Worm (Caenorhabditis elegans) whole organism, L4 larva: Measurements from ENCODE around the gene slcf-1.
A peak's percentile ranks its signal among the peaks of the same experiment; 100 is the strongest.

Experiments
- T20F7.1 ChIP-seq: fragments of 200-800 bp; sonication (Bioruptor generic); optimal IDR thresholded peaks from 2 replicates; lab custom pipeline; 2018; ENCODE audit warnings: mild to moderate bottlenecking, missing genetic modification characterization, missing compliant biosample characterization
- arid-1 ChIP-seq: fragments of 200-800 bp; sonication (Bioruptor generic); conservative IDR thresholded peaks from 2 replicates; pipeline ENCODE4 v1.3.6; 2022; ENCODE audit warnings: missing genetic modification reagents, missing genetic modification characterization, missing compliant biosample characterization
- attf-4 ChIP-seq: sonication (generic microtip); optimal IDR thresholded peaks from 3 replicates; lab custom pipeline; 2017; ENCODE audit warnings: missing biosample characterization, missing genetic modification characterization
- ceh-32 ChIP-seq: sonication (generic microtip); optimal IDR thresholded peaks from 2 replicates; lab custom pipeline; 2016; ENCODE audit warnings: mild to moderate bottlenecking, missing genetic modification characterization, missing compliant biosample characterization; ENCODE audit not compliant: poor library complexity
- ctbp-1 ChIP-seq: fragments of 200-800 bp; sonication (Bioruptor generic); IDR thresholded peaks from 2 replicates; pipeline ENCODE4 v1.3.6; 2022; ENCODE audit warnings: missing genetic modification reagents, missing genetic modification characterization, missing compliant biosample characterization
- dmd-6 ChIP-seq: fragments of 200-800 bp; sonication (Bioruptor generic); IDR thresholded peaks from 2 replicates; pipeline ENCODE4 v1.3.6; 2022; ENCODE audit warnings: missing genetic modification reagents, missing genetic modification characterization, missing compliant biosample characterization
- dpl-1 ChIP-seq: fragments of 150-350 bp; optimal IDR thresholded peaks from 2 replicates; lab custom pipeline; 2014; ENCODE audit warnings: missing biosample characterization, missing genetic modification reagents, missing genetic modification characterization
- duxl-1 ChIP-seq: sonication (generic microtip); optimal IDR thresholded peaks from 2 replicates; lab custom pipeline; 2016; ENCODE audit warnings: mild to moderate bottlenecking, missing genetic modification characterization, moderate library complexity, missing compliant biosample characterization; ENCODE audit not compliant: poor library complexity
- egl-27 ChIP-seq: sonication (generic microtip); optimal IDR thresholded peaks from 3 replicates; lab custom pipeline; 2017; ENCODE audit warnings: missing biosample characterization, missing genetic modification reagents, missing genetic modification characterization
- fkh-10 ChIP-seq: fragments of 150-350 bp; optimal IDR thresholded peaks from 2 replicates; lab custom pipeline; 2014; ENCODE audit warnings: missing biosample characterization, missing genetic modification reagents, missing genetic modification characterization
- gei-8 ChIP-seq: fragments of 200-800 bp; sonication (Bioruptor generic); optimal IDR thresholded peaks from 2 replicates; lab custom pipeline; 2018; ENCODE audit warnings: mild to moderate bottlenecking, missing genetic modification characterization, missing compliant biosample characterization
- hlh-30 ChIP-seq: sonication (generic microtip); optimal IDR thresholded peaks from 2 replicates; lab custom pipeline; 2017; ENCODE audit warnings: antibody characterized with exemption, mild to moderate bottlenecking, missing genetic modification characterization, missing compliant biosample characterization; ENCODE audit not compliant: insufficient read depth
- hmg-1.1 ChIP-seq: fragments of 200-800 bp; sonication (Bioruptor generic); IDR thresholded peaks from 2 replicates; pipeline ENCODE4 v1.3.6; 2022; ENCODE audit warnings: missing genetic modification reagents, missing genetic modification characterization, missing compliant biosample characterization
- lin-39 ChIP-seq: fragments of 150-350 bp; optimal IDR thresholded peaks from 2 replicates; lab custom pipeline; 2014; ENCODE audit warnings: missing biosample characterization, missing genetic modification reagents, missing genetic modification characterization
- lir-3 ChIP-seq: sonication (generic microtip); optimal IDR thresholded peaks from 2 replicates; lab custom pipeline; 2016; ENCODE audit warnings: mild to moderate bottlenecking, missing genetic modification characterization, missing compliant biosample characterization
- lsy-2 ChIP-seq, 2 experiments: fragments of 150-350 bp in 1 of 2; sonication (generic microtip) in 1 of 2; optimal IDR thresholded peaks; 2 replicates each; lab custom pipeline; 2014 to 2017; ENCODE audit warnings: missing biosample characterization in 2 of 2, missing genetic modification characterization in 2 of 2
- madf-9 ChIP-seq: fragments of 200-800 bp; sonication (Bioruptor generic); conservative IDR thresholded peaks from 2 replicates; pipeline ENCODE4 v1.3.6; 2022; ENCODE audit warnings: missing genetic modification reagents, missing genetic modification characterization, missing compliant biosample characterization
- mdt-29 ChIP-seq: fragments of 200-800 bp; sonication (Bioruptor generic); IDR thresholded peaks from 2 replicates; pipeline ENCODE4 v1.3.6; 2022; ENCODE audit warnings: missing genetic modification reagents, missing genetic modification characterization, missing compliant biosample characterization
- mxl-2 ChIP-seq: fragments of 200-800 bp; sonication (Bioruptor generic); conservative IDR thresholded peaks from 2 replicates; pipeline ENCODE4 v1.3.6; 2022; ENCODE audit warnings: missing genetic modification reagents, missing genetic modification characterization, missing compliant biosample characterization
- nhr-10 ChIP-seq: fragments of 150-350 bp; optimal IDR thresholded peaks from 2 replicates; lab custom pipeline; 2014; ENCODE audit warnings: missing biosample characterization, missing genetic modification characterization
- nhr-25 ChIP-seq: sonication (generic microtip); optimal IDR thresholded peaks from 2 replicates; lab custom pipeline; 2017; ENCODE audit warnings: missing genetic modification characterization, mild to moderate bottlenecking, missing compliant biosample characterization, antibody characterized with exemption, moderate library complexity, borderline replicate concordance; ENCODE audit not compliant: insufficient read depth
- nhr-42 ChIP-seq: fragments of 200-800 bp; sonication (Bioruptor generic); IDR thresholded peaks from 2 replicates; pipeline ENCODE4 v1.3.6; 2022; ENCODE audit warnings: missing genetic modification characterization, missing compliant biosample characterization
- nhr-6 ChIP-seq: fragments of 150-350 bp; optimal IDR thresholded peaks from 2 replicates; lab custom pipeline; 2014; ENCODE audit warnings: missing biosample characterization, missing genetic modification characterization
- snpc-1.2 ChIP-seq: fragments of 200-800 bp; sonication (Bioruptor generic); IDR thresholded peaks from 2 replicates; pipeline ENCODE4 v1.3.6; 2022; ENCODE audit warnings: missing genetic modification reagents, missing genetic modification characterization, missing compliant biosample characterization
- snpc-4 ChIP-seq: fragments of 150-350 bp; optimal IDR thresholded peaks from 2 replicates; lab custom pipeline; 2014; ENCODE audit warnings: missing biosample characterization, missing genetic modification characterization
- spr-1 ChIP-seq: sonication (generic microtip); optimal IDR thresholded peaks from 2 replicates; lab custom pipeline; 2016; ENCODE audit warnings: mild to moderate bottlenecking, missing genetic modification characterization, missing compliant biosample characterization
- spr-3 ChIP-seq: fragments of 200-800 bp; sonication (Bioruptor generic); optimal IDR thresholded peaks from 2 replicates; lab custom pipeline; 2018; ENCODE audit warnings: mild to moderate bottlenecking, missing genetic modification characterization, missing compliant biosample characterization
- unc-62 ChIP-seq, 3 experiments: fragments of 150-350 bp in 1 of 3; sonication (generic microtip); optimal IDR thresholded peaks in 2 of 3; peaks in 1 of 3; 1 replicate in 1 of 3; 2 replicates in 2 of 3; lab custom pipeline; 2014 to 2017; ENCODE audit warnings: missing biosample characterization in 3 of 3, missing genetic modification characterization in 3 of 3, missing genetic modification reagents in 3 of 3, missing genotype in 1 of 3
- zag-1 ChIP-seq: fragments of 150-350 bp; optimal IDR thresholded peaks from 2 replicates; lab custom pipeline; 2014; ENCODE audit warnings: missing biosample characterization, missing genetic modification characterization
- zfp-3 ChIP-seq: fragments of 200-800 bp; sonication (Bioruptor generic); conservative IDR thresholded peaks from 2 replicates; pipeline ENCODE4 v1.3.6; 2022; ENCODE audit warnings: missing genetic modification reagents, missing genetic modification characterization, missing compliant biosample characterization
- zip-11 ChIP-seq: fragments of 200-800 bp; sonication (Bioruptor generic); IDR thresholded peaks from 2 replicates; pipeline ENCODE4 v1.3.6; 2022; ENCODE audit warnings: missing genetic modification characterization, missing compliant biosample characterization
- ztf-11 ChIP-seq: fragments of 150-350 bp; optimal IDR thresholded peaks from 2 replicates; lab custom pipeline; 2014; ENCODE audit warnings: missing biosample characterization, missing genetic modification characterization
- ztf-7 ChIP-seq: fragments of 150-350 bp; optimal IDR thresholded peaks from 2 replicates; lab custom pipeline; 2014; ENCODE audit warnings: missing biosample characterization, missing genetic modification characterization

The slcf-1 gene

ce11 chrX:10507971-10508370 lies 21.1 kb upstream of the slcf-1 start:
- no peak for TF ChIP-seq ctbp-1 (GFP tag; lab: Robert Waterston, UW)
- peak in 1 of 2 experiments; percentile 70 for TF ChIP-seq unc-62 (GFP tag; optimal IDR thresholded peaks at IDR 0.05 in 1 of 2; lab: Kevin White, UChicago)
- TF ChIP-seq unc-62 (tag; optimal IDR thresholded peaks at IDR 0.05; lab: Kevin White, UChicago), result no peak

ce11 chrX:10514056-10514455 lies 15.0 kb upstream of the slcf-1 start:
- TF ChIP-seq duxl-1 (tag; lab: Kevin White, UChicago) (no peak), spr-3 (no peak), T20F7.1 (GFP tag; lab: Kevin White, UChicago) (no peak), ztf-11 (tag; lab: Kevin White, UChicago) (no peak), hmg-1.1 (GFP tag; lab: Robert Waterston, UW) (no peak), nhr-10 (tag; lab: Kevin White, UChicago) (no peak)
- TF ChIP-seq, all 104 proteins: peak for 0

ce11 chrX:10514834-10515233 lies 14.3 kb upstream of the slcf-1 start:
- TF ChIP-seq zfp-3, result no peak
- TF ChIP-seq duxl-1 (tag; lab: Kevin White, UChicago), result no peak
- no peak for TF ChIP-seq lir-3
- TF ChIP-seq lin-39 (tag; lab: Kevin White, UChicago), result no peak
- TF ChIP-seq gei-8 (GFP tag; lab: Kevin White, UChicago), result no peak
- TF ChIP-seq hlh-30 (tag; lab: Kevin White, UChicago), result no peak

ce11 chrX:10516549-10516948 lies 12.5 kb upstream of the slcf-1 start:
- TF ChIP-seq T20F7.1 (GFP tag; lab: Kevin White, UChicago) (no peak), zip-11 (GFP tag; lab: Robert Waterston, UW) (no peak), hlh-30 (tag; lab: Kevin White, UChicago) (no peak), mdt-29 (GFP tag; lab: Robert Waterston, UW) (no peak), ceh-32 (tag; lab: Kevin White, UChicago) (no peak), nhr-42 (GFP tag; lab: Robert Waterston, UW) (no peak), spr-3 (no peak), snpc-1.2 (GFP tag; lab: Robert Waterston, UW) (no peak), egl-27 (tag; lab: Kevin White, UChicago) (no peak), nhr-25 (no peak), ztf-7 (tag; lab: Kevin White, UChicago) (no peak), zag-1 (no peak), arid-1 (GFP tag; lab: Robert Waterston, UW) (no peak), ctbp-1 (GFP tag; lab: Robert Waterston, UW) (no peak), dpl-1 (GFP tag; lab: Kevin White, UChicago) (no peak)

ce11 chrX:10520185-10520584 lies 8.9 kb upstream of the slcf-1 start:
- TF ChIP-seq nhr-6 (tag; lab: Kevin White, UChicago), result no peak
- no peak for TF ChIP-seq madf-9 (GFP tag; lab: Robert Waterston, UW)
- no peak for TF ChIP-seq mdt-29 (GFP tag; lab: Robert Waterston, UW)
- TF ChIP-seq attf-4 (tag; lab: Kevin White, UChicago), result no peak
- TF ChIP-seq snpc-4 (tag; lab: Kevin White, UChicago), result no peak
- no peak for TF ChIP-seq mxl-2 (GFP tag; lab: Robert Waterston, UW)
- TF ChIP-seq nhr-25, result no peak
- TF ChIP-seq nhr-42 (GFP tag; lab: Robert Waterston, UW), result no peak
- TF ChIP-seq spr-1 (tag; lab: Kevin White, UChicago), result no peak
- TF ChIP-seq lsy-2 (tag; optimal IDR thresholded peaks at IDR 0.05; lab: Kevin White, UChicago), result no peak
- no peak for TF ChIP-seq dmd-6 (GFP tag; lab: Robert Waterston, UW)
- TF ChIP-seq fkh-10 (GFP tag; lab: Kevin White, UChicago), result no peak
